Worm (Caenorhabditis elegans) whole organism, L2 larva: ENCODE data around the gene chil-6.

Source experiments
- F13H6.1 ChIP-seq: sonication (generic microtip); optimal IDR thresholded peaks from 2 replicates; lab custom pipeline; 2016; ENCODE audit warnings: missing genetic modification characterization, missing compliant biosample characterization
- ZK546.5 ChIP-seq: sonication (generic microtip); optimal IDR thresholded peaks from 2 replicates; lab custom pipeline; 2017; ENCODE audit warnings: missing biosample characterization, missing genetic modification characterization
- ama-1 ChIP-seq: fragments of 150-350 bp; optimal IDR thresholded peaks from 2 replicates; lab custom pipeline; 2018; ENCODE audit warnings: inconsistent platforms
- lin-11 ChIP-seq: fragments of 150-350 bp; sonication (generic microtip); optimal IDR thresholded peaks from 2 replicates; lab custom pipeline; 2014; ENCODE audit warnings: missing biosample characterization, missing genetic modification characterization, inconsistent platforms, mixed read lengths
- lin-13 ChIP-seq: fragments of 150-350 bp; optimal IDR thresholded peaks from 2 replicates; lab custom pipeline; 2014; ENCODE audit warnings: missing biosample characterization, missing genetic modification reagents, missing genetic modification characterization
- lin-39 ChIP-seq: fragments of 150-350 bp; optimal IDR thresholded peaks from 2 replicates; lab custom pipeline; 2014; ENCODE audit warnings: missing biosample characterization, missing genetic modification reagents, missing genetic modification characterization
- lsy-2 ChIP-seq, 2 experiments: fragments of 150-350 bp in 1 of 2; sonication (generic microtip) in 1 of 2; optimal IDR thresholded peaks; 2 replicates each; lab custom pipeline; 2014 to 2017; ENCODE audit warnings: missing biosample characterization in 2 of 2, missing genetic modification characterization in 2 of 2
- mdl-1 ChIP-seq, 2 experiments: fragments of 150-350 bp in 1 of 2; sonication (generic microtip) in 1 of 2; optimal IDR thresholded peaks; 2 replicates each; lab custom pipeline; 2017; ENCODE audit warnings: missing biosample characterization in 2 of 2, missing genetic modification characterization in 2 of 2
- nhr-23 ChIP-seq: fragments of 150-350 bp; optimal IDR thresholded peaks from 2 replicates; lab custom pipeline; 2014; ENCODE audit warnings: missing biosample characterization, missing genetic modification reagents, missing genetic modification characterization
- nhr-6 ChIP-seq: fragments of 150-350 bp; optimal IDR thresholded peaks from 2 replicates; lab custom pipeline; 2014; ENCODE audit warnings: missing biosample characterization, missing genetic modification characterization
- unc-39 ChIP-seq: fragments of 150-350 bp; optimal IDR thresholded peaks from 2 replicates; lab custom pipeline; 2014; ENCODE audit warnings: missing biosample characterization, missing genetic modification characterization
- unc-62 ChIP-seq: fragments of 150-350 bp; optimal IDR thresholded peaks from 2 replicates; lab custom pipeline; 2014; ENCODE audit warnings: missing biosample characterization, missing genetic modification reagents, missing genetic modification characterization
- zag-1 ChIP-seq: fragments of 150-350 bp; optimal IDR thresholded peaks from 2 replicates; lab custom pipeline; 2014; ENCODE audit warnings: missing biosample characterization, missing genetic modification characterization
- ztf-11 ChIP-seq: sonication (generic microtip); optimal IDR thresholded peaks from 2 replicates; lab custom pipeline; 2017; ENCODE audit warnings: missing biosample characterization, missing genetic modification characterization

DNA sequence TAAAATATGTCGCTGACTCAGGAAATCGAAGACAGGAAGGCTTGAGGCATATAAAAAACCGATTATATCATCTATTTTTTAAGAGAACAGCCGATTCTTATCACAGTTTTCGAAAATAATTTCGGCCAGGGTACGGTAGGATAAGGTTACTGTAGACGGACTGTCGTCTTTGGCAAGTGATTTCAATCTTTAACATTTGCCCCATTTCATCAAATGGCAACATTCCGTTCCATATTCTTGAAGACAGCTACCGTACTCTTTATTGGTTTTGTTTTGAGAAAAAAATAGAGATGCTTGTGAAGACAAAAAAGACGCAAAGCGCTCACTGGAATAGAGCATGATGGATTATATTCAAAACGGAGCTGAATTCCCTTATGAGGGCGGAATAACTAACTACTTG, 41.1 kb upstream of the chil-6 start:
- TF ChIP-seq ztf-11 (tag; lab: Kevin White, UChicago) (no peak), lin-11 (no peak), nhr-6 (no peak), F13H6.1 (tag; lab: Kevin White, UChicago) (no peak), unc-62 (GFP tag; lab: Kevin White, UChicago) (no peak), lsy-2 (tag; optimal IDR thresholded peaks at IDR 0.05; lab: Kevin White, UChicago) (no peak), ZK546.5 (no peak), mdl-1 (tag; optimal IDR thresholded peaks at IDR 0.05; lab: Kevin White, UChicago) (no peak), lin-39 (tag; lab: Kevin White, UChicago) (no peak), unc-39 (no peak), ama-1 (lab: Kevin White, UChicago) (no peak), lin-13 (GFP tag; lab: Kevin White, UChicago) (no peak), nhr-23 (tag; lab: Kevin White, UChicago) (no peak), zag-1 (tag; lab: Kevin White, UChicago) (no peak)
